Fruit fly (Drosophila melanogaster): ENCODE measurements around the gene CG8607.

Gene CG8607

DNA sequence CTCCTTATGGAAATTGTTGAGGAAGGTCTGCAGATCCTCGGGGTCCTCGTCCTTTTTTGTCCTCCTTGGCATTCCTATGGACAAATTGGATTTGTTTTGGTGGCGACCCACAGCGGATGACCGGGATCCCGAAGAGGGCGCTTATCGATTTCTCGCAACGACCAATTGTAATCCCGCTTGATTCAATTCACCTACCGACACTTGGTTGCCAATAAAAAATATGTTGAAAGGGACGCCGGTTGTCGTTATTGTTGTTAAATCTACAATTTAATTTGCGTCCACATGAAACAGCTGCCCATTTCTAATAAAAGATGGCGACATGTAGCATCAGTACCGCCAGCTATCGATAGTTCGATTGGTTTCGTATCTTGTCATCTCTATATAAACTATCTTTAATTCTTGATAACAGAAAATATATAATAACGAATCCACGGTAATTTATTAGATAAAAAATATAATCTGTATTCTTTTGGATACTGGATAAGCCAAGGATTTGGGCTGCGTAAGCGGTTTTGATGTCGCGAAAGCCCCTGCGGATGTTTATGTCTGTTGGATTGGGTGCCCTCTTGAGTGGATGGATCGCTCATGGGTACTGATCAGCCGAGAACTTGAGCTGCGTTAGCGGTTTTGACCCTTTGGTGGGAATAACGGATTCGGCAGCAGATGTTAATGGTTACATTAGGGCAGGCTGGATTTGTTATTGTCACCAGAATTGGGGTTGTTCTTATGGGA lies 36.7 kb downstream of the CG8607 start, which contains the start of gene CTCF (continued):
- TF ChIP-seq Dip2 (GFP tag; IDR thresholded peaks at IDR 0.05), result no peak
- TF ChIP-seq CG8478 (optimal IDR thresholded peaks at IDR 0.05), result no peak
- peak; percentile 64 for TF ChIP-seq sd (tag; optimal IDR thresholded peaks at IDR 0.05)
- peak; percentile 37 for TF ChIP-seq CG13296 (GFP tag; optimal IDR thresholded peaks at IDR 0.05)
- TF ChIP-seq Side (GFP tag; optimal IDR thresholded peaks at IDR 0.05), result no peak
- no peak for TF ChIP-seq CG31224 (GFP tag; IDR thresholded peaks at IDR 0.05)
- TF ChIP-seq sob (GFP tag; IDR thresholded peaks at IDR 0.05), result no peak
- TF ChIP-seq CG18476 (GFP tag; optimal IDR thresholded peaks at IDR 0.05), result no peak
- TF ChIP-seq az2 (GFP tag; optimal IDR thresholded peaks at IDR 0.05), result peak; percentile 31
- no peak for TF ChIP-seq crc (GFP tag; optimal IDR thresholded peaks at IDR 0.05)
- TF ChIP-seq E2f1 (GFP tag; IDR thresholded peaks at IDR 0.05), result 0 out of 2 replicates have a peak, but pooled peaks have one; percentile 7
- peak; percentile 6; the same call in 1 of the 4 replicates for TF ChIP-seq Gug (GFP tag; IDR thresholded peaks at IDR 0.05)
- no peak for TF ChIP-seq Gsc (GFP tag; IDR thresholded peaks at IDR 0.05)
- TF ChIP-seq Deaf1 (tag; optimal IDR thresholded peaks at IDR 0.05), result no peak
- no peak for TF ChIP-seq CG14965 (GFP tag; optimal IDR thresholded peaks at IDR 0.05; ENCODE audit: borderline replicate concordance)
- TF ChIP-seq CG6689 (GFP tag; IDR thresholded peaks at IDR 0.05), result peak; percentile 33; the same call in 1 of the 2 replicates
- TF ChIP-seq ci (GFP tag; IDR thresholded peaks at IDR 0.05), result 0 out of 3 replicates have a peak, but pooled peaks have one; percentile 41
- no peak for TF ChIP-seq CG17802 (tag; optimal IDR thresholded peaks at IDR 0.05)
- TF ChIP-seq CG1024 (GFP tag; IDR thresholded peaks at IDR 0.05), result peak; percentile 13; the same call in 1 of the 2 replicates
- TF ChIP-seq HmgD (GFP tag; optimal IDR thresholded peaks at IDR 0.05), result no peak
- no peak for TF ChIP-seq CG10543 (GFP tag; optimal IDR thresholded peaks at IDR 0.05)
- TF ChIP-seq Hsf (GFP tag; optimal IDR thresholded peaks at IDR 0.05), result peak; percentile 62
- TF ChIP-seq ato (GFP tag; IDR thresholded peaks at IDR 0.05; ENCODE audit: partially characterized antibody), result no peak
- no peak for TF ChIP-seq ERR (GFP tag; optimal IDR thresholded peaks at IDR 0.05)
- TF ChIP-seq amos (GFP tag; IDR thresholded peaks at IDR 0.05; ENCODE audit: partially characterized antibody), result peak; percentile 78
- TF ChIP-seq CkIIα-i1 (GFP tag; IDR thresholded peaks at IDR 0.05), result no peak
- TF ChIP-seq trh (GFP tag; optimal IDR thresholded peaks at IDR 0.05), result no peak
- 0 out of 3 replicates have a peak, but pooled peaks have one; percentile 23 for TF ChIP-seq Dbx (GFP tag; IDR thresholded peaks at IDR 0.05)
- TF ChIP-seq Meics (GFP tag; optimal IDR thresholded peaks at IDR 0.05), result peak; percentile 77
- peak; percentile 87 for TF ChIP-seq gsb-n (tag; optimal IDR thresholded peaks at IDR 0.05)
- TF ChIP-seq kni (GFP tag; optimal IDR thresholded peaks at IDR 0.05), result peak; percentile 31
- no peak for TF ChIP-seq hkb (optimal IDR thresholded peaks at IDR 0.05)
- TF ChIP-seq hkb (GFP tag; IDR thresholded peaks at IDR 0.05), result 0 out of 2 replicates have a peak, but pooled peaks have one; percentile 31
- no peak for TF ChIP-seq CG12942 (GFP tag; optimal IDR thresholded peaks at IDR 0.05)
- TF ChIP-seq Hmx (GFP tag; optimal IDR thresholded peaks at IDR 0.05), result no peak
- no peak for TF ChIP-seq gsb (GFP tag; IDR thresholded peaks at IDR 0.05)
- TF ChIP-seq MBD-R2 (GFP tag; IDR thresholded peaks at IDR 0.05), result peak; percentile 80
- peak; percentile 69 for TF ChIP-seq CG8924 (tag; optimal IDR thresholded peaks at IDR 0.05)
- peak; percentile 68; the same call in 1 of the 2 replicates for TF ChIP-seq CG42726 (GFP tag; IDR thresholded peaks at IDR 0.05; ENCODE audit: partially characterized antibody)
- TF ChIP-seq HLH54F (GFP tag; optimal IDR thresholded peaks at IDR 0.05), result peak; percentile 20
- peak; percentile 87 for TF ChIP-seq sens (GFP tag)
- no peak for TF ChIP-seq CG14050 (GFP tag; IDR thresholded peaks at IDR 0.05)
- TF ChIP-seq D19B (GFP tag; optimal IDR thresholded peaks at IDR 0.05), result no peak
- TF ChIP-seq btn (GFP tag; optimal IDR thresholded peaks at IDR 0.05), result no peak
- TF ChIP-seq zfh2 (GFP tag; optimal IDR thresholded peaks at IDR 0.05), result no peak
- TF ChIP-seq CG6791 (GFP tag; IDR thresholded peaks at IDR 0.05; ENCODE audit: partially characterized antibody), result peak; percentile 68; the same call in 1 of the 3 replicates
- TF ChIP-seq danr (GFP tag; IDR thresholded peaks at IDR 0.05), result no peak
- no peak for TF ChIP-seq ab (GFP tag; optimal IDR thresholded peaks at IDR 0.05)
- no peak for TF ChIP-seq Usf (GFP tag; optimal IDR thresholded peaks at IDR 0.05)
- peak; percentile 77 for TF ChIP-seq CG12659 (GFP tag; optimal IDR thresholded peaks at IDR 0.05)
- no peak for TF ChIP-seq hth (optimal IDR thresholded peaks at IDR 0.05)
